Worm (Caenorhabditis elegans): ENCODE results near the gene C35A5.11.

DNA sequence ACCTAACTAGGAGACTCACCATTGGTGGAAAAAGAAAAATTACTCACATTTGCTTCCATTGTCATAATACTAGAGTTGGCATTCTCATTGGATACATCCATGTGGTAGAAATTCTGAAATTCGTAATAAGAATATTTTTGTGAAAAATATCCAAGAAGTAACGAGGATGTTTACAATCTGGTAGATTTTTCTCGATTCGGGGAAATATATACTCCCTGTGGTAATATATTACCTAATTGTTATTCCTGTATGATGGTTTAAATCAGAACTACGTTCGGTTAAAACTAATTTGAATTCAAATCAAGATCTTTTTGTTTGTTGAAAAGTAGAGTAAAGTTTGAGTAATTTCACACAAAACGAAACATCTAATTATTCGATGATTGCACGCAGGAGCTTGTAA, 46.1 kb upstream of the C35A5.11 start, which contains the start of gene srd-34:
- TF ChIP-seq snpc-4 (tag; optimal IDR thresholded peaks at IDR 0.05) = no peak
- TF ChIP-seq nhr-28 (tag; optimal IDR thresholded peaks at IDR 0.05) = no peak
- no peak for TF ChIP-seq mep-1 (tag; optimal IDR thresholded peaks at IDR 0.05)
- no peak for TF ChIP-seq elt-3 (tag; optimal IDR thresholded peaks at IDR 0.05)
- no peak for TF ChIP-seq nhr-12 (tag; optimal IDR thresholded peaks at IDR 0.05)
- TF ChIP-seq nhr-76 (tag; optimal IDR thresholded peaks at IDR 0.05) = no peak
- TF ChIP-seq pha-4 (tag; optimal IDR thresholded peaks at IDR 0.05) = no peak
- TF ChIP-seq lsy-2 (tag; optimal IDR thresholded peaks at IDR 0.05) = no peak
- no peak for TF ChIP-seq ces-1 (GFP tag; optimal IDR thresholded peaks at IDR 0.05)
- TF ChIP-seq unc-39 (tag; optimal IDR thresholded peaks at IDR 0.05) = no peak

All from whole organism, mixed stage, embryonic.